Worm (Caenorhabditis elegans): Measurements from ENCODE around the gene unc-22.

DNA sequence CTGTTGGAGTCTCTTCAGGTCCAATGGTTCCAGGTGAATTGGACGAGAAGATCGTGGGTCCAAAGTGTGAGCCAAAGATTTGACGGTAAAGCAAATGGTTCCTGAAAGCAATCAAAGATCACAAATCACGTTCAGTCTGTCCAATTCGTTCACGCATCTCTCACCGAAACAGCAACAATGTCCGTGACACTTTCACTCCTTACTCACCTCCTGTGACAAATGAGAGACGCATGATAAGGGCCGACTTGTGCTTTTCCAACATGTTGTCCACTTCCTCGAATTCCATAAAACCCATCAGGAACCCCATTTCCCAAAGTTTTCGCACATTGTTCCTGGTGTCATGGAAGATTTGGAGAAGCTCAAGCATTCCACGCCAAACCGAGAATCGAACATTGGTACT is 29.6 kb upstream of the unc-22 start:
- TF ChIP-seq ama-1 (optimal IDR thresholded peaks at IDR 0.05) (no peak), lin-39 (tag; optimal IDR thresholded peaks at IDR 0.05) (no peak), nhr-237 (tag; optimal IDR thresholded peaks at IDR 0.05) (no peak), unc-39 (tag; optimal IDR thresholded peaks at IDR 0.05) (no peak), zag-1 (tag; optimal IDR thresholded peaks at IDR 0.05) (no peak), unc-62 (GFP tag; optimal IDR thresholded peaks at IDR 0.05) (no peak)
